Fruit fly (Drosophila melanogaster) whole organism, larva: ENCODE data around the gene Cpr.

ENCODE experiments used
- noc ChIP-seq: fragments of 200-800 bp; sonication (Bioruptor generic); optimal IDR thresholded peaks from 3 replicates; lab custom pipeline; 2019; ENCODE audit warnings: missing biosample characterization, mild to moderate bottlenecking, missing genetic modification characterization, moderate library complexity

The Cpr gene

dm6 chr2L:6380966-6381365, 42.3 kb downstream of the Cpr start, which contains the start of gene Nepl5:
Gene Nepl5, plus strand, starts transcription at chr2L:6381266.
- TF ChIP-seq noc (tag; lab: Kevin White, UChicago): no peak

dm6 chr2L:6385409-6385808, 46.8 kb downstream of the Cpr start, which contains the start of gene Nepl6:
Gene Nepl6, minus strand, starts transcription at chr2L:6385512.
- no peak for TF ChIP-seq noc (tag; lab: Kevin White, UChicago)

dm6 chr2L:6387068-6387467, 48.4 kb downstream of the Cpr start:
- no peak for TF ChIP-seq noc (tag; lab: Kevin White, UChicago)

- TF ChIP-seq noc (tag; lab: Kevin White, UChicago): no peak
Measured at dm6 chr2L:6391469-6391868, 52.8 kb downstream of the Cpr start.
